Fruit fly (Drosophila melanogaster): ENCODE data around the gene CG17028.

Gene CG17028

dm6 chr3L:15999358-16000005 is 21.2 kb downstream of the CG17028 start:
- TF ChIP-seq rgr (GFP tag; optimal IDR thresholded peaks at IDR 0.05) (peak; percentile 15), dmrt93B (GFP tag; optimal IDR thresholded peaks at IDR 0.05) (no peak), Rel (GFP tag; optimal IDR thresholded peaks at IDR 0.05) (no peak), Rel (tag; optimal IDR thresholded peaks at IDR 0.05) (peak; percentile 90), Hnf4 (GFP tag; optimal IDR thresholded peaks at IDR 0.05) (no peak), psq (GFP tag; optimal IDR thresholded peaks at IDR 0.05) (peak; percentile 37), fru (GFP tag; optimal IDR thresholded peaks at IDR 0.05) (peak; percentile 26)

dm6 chr3L:16001164-16001679 is 22.9 kb downstream of the CG17028 start:
- TF ChIP-seq N (GFP tag; optimal IDR thresholded peaks at IDR 0.05), result no peak
- TF ChIP-seq h (GFP tag; optimal IDR thresholded peaks at IDR 0.05), result peak; percentile 76
- TF ChIP-seq br (GFP tag; optimal IDR thresholded peaks at IDR 0.05), result peak; percentile 66
- peak; percentile 34 for TF ChIP-seq Jra (GFP tag; optimal IDR thresholded peaks at IDR 0.05)
- peak; percentile 70 for TF ChIP-seq fru (GFP tag; optimal IDR thresholded peaks at IDR 0.05)
- no peak for TF ChIP-seq Hr83 (GFP tag; optimal IDR thresholded peaks at IDR 0.05; ENCODE audit: poor library complexity, severe bottlenecking)
- TF ChIP-seq jim (GFP tag; optimal IDR thresholded peaks at IDR 0.05), result no peak
- no peak for TF ChIP-seq Hr78 (GFP tag; optimal IDR thresholded peaks at IDR 0.05)
- TF ChIP-seq GATAd (GFP tag; optimal IDR thresholded peaks at IDR 0.05), result no peak
- no peak for TF ChIP-seq CG9705 (GFP tag; optimal IDR thresholded peaks at IDR 0.05)
- TF ChIP-seq HLH106 (tag; optimal IDR thresholded peaks at IDR 0.05), result peak; percentile 62
- peak in 1 of 2 experiments; percentile 68 for TF ChIP-seq foxo (GFP tag; optimal IDR thresholded peaks at IDR 0.05)
- TF ChIP-seq Myc (optimal IDR thresholded peaks at IDR 0.05), result no peak
- no peak for TF ChIP-seq CrebA (GFP tag; optimal IDR thresholded peaks at IDR 0.05; ENCODE audit: borderline replicate concordance)
- TF ChIP-seq sage (GFP tag; optimal IDR thresholded peaks at IDR 0.05), result no peak
- no peak for TF ChIP-seq Rel (GFP tag; optimal IDR thresholded peaks at IDR 0.05)
- peak; percentile 58 for TF ChIP-seq Rel (tag; optimal IDR thresholded peaks at IDR 0.05)
- TF ChIP-seq woc (GFP tag; optimal IDR thresholded peaks at IDR 0.05), result peak; percentile 30
- peak; percentile 55 for TF ChIP-seq sv (GFP tag; optimal IDR thresholded peaks at IDR 0.05)
- TF ChIP-seq CG32264 (GFP tag; optimal IDR thresholded peaks at IDR 0.05), result peak; percentile 6
- TF ChIP-seq ey (GFP tag; optimal IDR thresholded peaks at IDR 0.05), result peak; percentile 77
- TF ChIP-seq pan (optimal IDR thresholded peaks at IDR 0.05), result no peak
- peak; percentile 38 for TF ChIP-seq psq (GFP tag; optimal IDR thresholded peaks at IDR 0.05)
- no peak for TF ChIP-seq Vsx2 (GFP tag; optimal IDR thresholded peaks at IDR 0.05; ENCODE audit: partially characterized antibody)
- peak; percentile 66 for TF ChIP-seq rgr (GFP tag; optimal IDR thresholded peaks at IDR 0.05)
- no peak for TF ChIP-seq dmrt93B (GFP tag; optimal IDR thresholded peaks at IDR 0.05)
- peak; percentile 79 for TF ChIP-seq OdsH (GFP tag; optimal IDR thresholded peaks at IDR 0.05)
- no peak for TF ChIP-seq Dif (GFP tag; optimal IDR thresholded peaks at IDR 0.05; ENCODE audit: partially characterized antibody)
- no peak for TF ChIP-seq Abd-B (GFP tag; optimal IDR thresholded peaks at IDR 0.05)
- TF ChIP-seq Sp1 (GFP tag; optimal IDR thresholded peaks at IDR 0.05), result peak; percentile 54
- no peak for TF ChIP-seq Dfd (GFP tag; optimal IDR thresholded peaks at IDR 0.05)
- TF ChIP-seq tai (GFP tag; optimal IDR thresholded peaks at IDR 0.05), result no peak
- TF ChIP-seq brk (GFP tag; optimal IDR thresholded peaks at IDR 0.05), result peak; percentile 42
- TF ChIP-seq dl (GFP tag; optimal IDR thresholded peaks at IDR 0.05; ENCODE audit: insufficient read depth in 1 of 2, partially characterized antibody in 2 of 2), result no peak
- no peak for TF ChIP-seq usp (GFP tag; optimal IDR thresholded peaks at IDR 0.05)
- no peak for TF ChIP-seq lola (GFP tag; optimal IDR thresholded peaks at IDR 0.05)
- peak; percentile 47 for TF ChIP-seq Hnf4 (GFP tag; optimal IDR thresholded peaks at IDR 0.05)
- TF ChIP-seq Mio (GFP tag; optimal IDR thresholded peaks at IDR 0.05), result no peak
- no peak for TF ChIP-seq dsf (GFP tag; optimal IDR thresholded peaks at IDR 0.05; ENCODE audit: borderline replicate concordance)
